Worm (Caenorhabditis elegans) whole organism, dauer: Measurements from ENCODE around the gene str-135.

Source experiments
- unc-62 ChIP-seq: sonication (generic microtip); optimal IDR thresholded peaks from 2 replicates; lab custom pipeline; 2017; ENCODE audit warnings: missing biosample characterization, missing genetic modification reagents, missing genetic modification characterization

Gene str-135

ce11 chrV:8291764-8292163 lies 11.1 kb upstream of the str-135 start, which contains the start of gene srg-33:
Gene srg-33 (plus strand): TSS chrV:8292064.
- TF ChIP-seq unc-62 (GFP tag; lab: Kevin White, UChicago): no peak

DNA sequence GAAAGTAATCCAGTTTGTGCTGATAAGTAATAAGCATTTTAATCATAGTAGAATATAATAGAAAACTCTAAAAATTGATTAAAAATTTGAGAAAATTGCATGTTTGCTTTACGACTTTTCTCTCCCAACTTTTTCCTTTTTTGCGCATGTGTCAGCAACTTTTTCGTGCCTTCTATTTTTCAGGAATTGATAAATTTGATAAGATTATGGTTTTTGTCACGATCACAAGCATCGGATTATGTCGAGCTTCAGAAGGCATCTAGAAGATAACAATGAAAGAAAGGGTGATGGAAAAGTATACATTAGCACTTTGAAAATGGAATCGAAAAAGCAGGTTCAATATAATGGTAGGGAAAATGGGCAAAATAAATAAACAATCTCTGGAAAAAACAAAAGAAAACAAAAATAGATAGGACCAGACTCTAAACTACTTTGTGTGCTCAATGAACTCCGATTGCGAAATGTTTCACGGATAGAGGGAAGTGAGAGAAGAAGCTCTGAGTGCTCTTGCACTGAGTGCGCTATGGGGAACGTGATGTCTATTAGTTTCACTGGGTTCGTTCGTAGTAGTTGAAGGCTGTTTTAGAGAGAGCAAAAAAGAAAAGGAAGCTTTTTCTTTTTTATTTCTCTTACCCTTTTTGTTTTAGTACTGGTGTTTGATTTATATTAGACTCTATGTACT lies 7.6 kb upstream of the str-135 start:
- no peak for TF ChIP-seq unc-62 (GFP tag; lab: Kevin White, UChicago)

- no peak for TF ChIP-seq unc-62 (GFP tag; lab: Kevin White, UChicago)
These were observed 4.8 kb upstream of the str-135 start for ce11 chrV:8285455-8285854.

- no peak for TF ChIP-seq unc-62 (GFP tag; lab: Kevin White, UChicago)
These were observed 4.1 kb upstream of the str-135 start, which contains the start of gene slc-17.5 for ce11 chrV:8284800-8285199. Gene slc-17.5 (minus strand): TSS chrV:8284900.

- TF ChIP-seq unc-62 (GFP tag; lab: Kevin White, UChicago): no peak
These were observed 2.3 kb upstream of the str-135 start for ce11 chrV:8282933-8283332.

ce11 chrV:8281646-8282045 lies 976 bp upstream of the str-135 start:
- no peak for TF ChIP-seq unc-62 (GFP tag; lab: Kevin White, UChicago)

DNA sequence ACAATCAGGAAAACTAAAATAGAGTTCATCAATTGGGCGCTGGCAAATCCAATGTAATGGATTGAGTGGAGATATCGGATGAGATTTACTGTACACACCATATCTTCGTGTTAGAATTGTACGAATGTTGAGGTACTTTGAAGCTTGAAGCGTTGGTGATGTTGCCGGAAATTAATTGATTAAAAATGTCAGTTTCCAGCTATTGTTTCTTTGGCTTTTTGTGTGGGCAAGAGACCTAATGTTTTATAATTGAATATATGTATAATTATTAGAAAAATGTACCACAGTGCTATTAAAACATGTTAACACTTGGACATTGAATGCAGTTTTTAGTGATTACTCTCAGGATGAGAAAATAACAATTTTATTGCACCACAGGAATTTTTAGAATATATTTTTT lies 1.8 kb downstream of the str-135 start, which contains the start of gene str-136:
Gene str-136 (minus strand): TSS at position 101 of the 400 bp plus-strand sequence.
- TF ChIP-seq unc-62 (GFP tag; lab: Kevin White, UChicago): no peak

- TF ChIP-seq unc-62 (GFP tag; lab: Kevin White, UChicago): no peak
These were observed 8.7 kb downstream of the str-135 start, which contains the start of gene asp-5 for ce11 chrV:8271995-8272394. Gene asp-5 (plus strand): TSS chrV:8272385.

- no peak for TF ChIP-seq unc-62 (GFP tag; lab: Kevin White, UChicago)
These were observed 9.3 kb downstream of the str-135 start for ce11 chrV:8271395-8271794.

DNA sequence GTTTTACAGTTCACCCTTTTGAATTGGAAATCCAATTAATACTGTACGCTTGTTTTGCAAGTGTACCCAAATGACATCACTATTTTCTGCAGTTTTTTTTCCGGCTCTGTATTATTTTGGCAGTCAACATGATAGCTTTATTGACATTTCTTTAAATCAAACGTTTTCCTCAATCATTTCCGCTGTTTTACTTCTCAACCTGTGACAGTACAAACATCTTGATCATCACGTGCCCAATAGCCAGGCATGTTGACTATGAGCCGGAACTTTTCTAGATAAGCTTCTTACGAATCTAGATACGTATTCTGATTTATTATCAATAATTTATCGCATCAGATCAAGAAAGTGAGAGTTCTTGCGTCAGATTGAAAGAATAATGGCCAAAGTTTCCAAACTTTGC lies 10.8 kb downstream of the str-135 start:
- TF ChIP-seq unc-62 (GFP tag; lab: Kevin White, UChicago): no peak

ce11 chrV:8268902-8269301 lies 11.8 kb downstream of the str-135 start, which contains the start of the genes asp-6 and asp-12:
Gene asp-6 (minus strand): TSS chrV:8268937.
Gene asp-12 (plus strand): TSS chrV:8269210.
- no peak for TF ChIP-seq unc-62 (GFP tag; lab: Kevin White, UChicago)

DNA sequence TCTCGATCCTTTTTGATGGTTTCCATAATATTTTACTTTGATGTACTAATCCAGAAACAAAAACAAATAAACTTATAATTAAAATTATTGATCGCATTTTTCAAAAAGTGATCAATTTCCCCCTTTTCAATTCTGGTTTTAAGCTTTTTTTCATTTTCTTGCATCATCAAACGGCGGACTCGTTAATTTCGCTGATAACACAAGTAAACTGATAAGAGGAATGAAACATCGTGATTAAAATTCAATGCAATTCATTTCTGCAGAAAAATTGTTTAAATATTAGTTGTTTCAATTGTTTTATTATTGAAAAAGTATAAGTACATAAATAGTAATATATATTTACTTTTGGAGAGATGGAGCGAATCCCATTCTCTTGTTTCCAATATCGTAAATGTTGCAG lies 13.4 kb downstream of the str-135 start:
- no peak for TF ChIP-seq unc-62 (GFP tag; lab: Kevin White, UChicago)

DNA sequence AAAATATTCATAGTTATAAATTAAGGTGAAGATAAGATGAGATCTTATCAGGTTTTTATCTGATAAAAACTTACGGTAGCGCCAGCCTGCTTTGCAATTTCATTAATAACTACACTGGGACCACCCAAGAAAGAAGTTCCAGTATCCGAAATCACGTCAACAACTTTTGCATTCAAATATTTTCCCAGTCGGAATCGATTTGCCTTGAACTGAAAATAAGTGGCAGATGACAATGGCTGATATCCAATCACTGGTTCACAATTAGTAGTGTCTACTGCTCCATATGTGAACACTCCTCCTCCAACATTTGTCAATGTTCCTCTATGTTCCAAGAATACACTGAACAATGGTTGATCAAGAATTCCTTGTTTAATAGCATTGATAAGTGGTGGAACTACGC lies 14.4 kb downstream of the str-135 start, which contains the start of gene F21F8.5:
Gene F21F8.5 (minus strand): TSS at position 101 of the 400 bp plus-strand sequence.
- no peak for TF ChIP-seq unc-62 (GFP tag; lab: Kevin White, UChicago)

ce11 chrV:8263941-8264340 lies 16.7 kb downstream of the str-135 start, which contains the start of gene C16D9.9:
Gene C16D9.9 (plus strand): TSS chrV:8264241.
- no peak for TF ChIP-seq unc-62 (GFP tag; lab: Kevin White, UChicago)

- no peak for TF ChIP-seq unc-62 (GFP tag; lab: Kevin White, UChicago)
These were observed 17.2 kb downstream of the str-135 start, which contains the start of gene C16D9.8 for ce11 chrV:8263466-8263865. Gene C16D9.8 (minus strand): TSS chrV:8263566.

DNA sequence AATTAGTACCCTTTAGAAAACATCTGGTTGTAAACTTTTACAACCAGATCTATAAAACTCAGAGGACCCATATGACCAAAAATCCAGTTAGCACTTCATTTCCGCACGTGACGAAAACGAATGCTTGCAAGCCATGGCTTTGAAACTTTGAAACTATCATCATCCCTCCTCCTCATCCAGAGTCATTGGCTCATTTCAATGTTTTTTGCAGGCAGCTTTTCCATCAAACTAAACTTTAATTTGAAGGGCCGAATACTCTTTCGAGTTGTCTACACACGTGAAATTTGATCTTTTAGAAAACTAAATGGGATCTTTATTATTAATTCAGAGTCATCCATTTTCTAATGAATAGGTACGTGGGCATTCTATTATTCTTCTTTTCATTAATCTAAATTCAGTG lies 18.5 kb downstream of the str-135 start:
- TF ChIP-seq unc-62 (GFP tag; lab: Kevin White, UChicago): no peak

DNA sequence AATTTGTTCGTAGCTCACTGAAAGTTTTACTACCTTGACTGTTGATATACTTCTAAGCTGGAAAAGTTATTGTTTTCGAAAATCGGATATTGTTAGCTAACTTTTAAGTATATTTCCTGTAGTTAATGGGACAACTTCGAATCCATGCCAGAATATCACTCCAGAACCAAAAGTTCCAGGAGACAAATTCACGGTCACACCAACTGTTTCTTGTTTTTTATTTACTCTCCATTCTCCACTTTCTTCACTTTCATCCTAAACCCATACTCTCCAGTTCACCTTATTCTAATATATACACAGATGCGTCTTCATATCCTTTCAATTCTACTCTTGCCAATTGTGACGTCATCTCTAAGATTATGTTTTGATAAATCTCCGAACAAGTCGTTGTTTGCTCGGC lies 21.7 kb downstream of the str-135 start, which contains the start of gene C16D9.1:
Gene C16D9.1 (plus strand): TSS at position 301 of the 400 bp plus-strand sequence.
- no peak for TF ChIP-seq unc-62 (GFP tag; lab: Kevin White, UChicago)
